Fruit fly (Drosophila melanogaster): ENCODE results near the gene CG31674.

CG31674 gene

dm6 chr2L:20797515-20797847, 33.6 kb upstream of the CG31674 start, which contains the start of gene CG9328 (continued):
- TF ChIP-seq HmgD (GFP tag; optimal IDR thresholded peaks at IDR 0.05): no peak
- no peak for TF ChIP-seq CG10147 (GFP tag; optimal IDR thresholded peaks at IDR 0.05)
- TF ChIP-seq insv (GFP tag; optimal IDR thresholded peaks at IDR 0.05): peak in 1 of 2 experiments; percentile 43
- no peak for TF ChIP-seq Bdp1 (GFP tag; optimal IDR thresholded peaks at IDR 0.05)
- TF ChIP-seq toy (GFP tag; IDR thresholded peaks at IDR 0.05): no peak
- TF ChIP-seq lbe (GFP tag; optimal IDR thresholded peaks at IDR 0.05): peak; percentile 59
- no peak for TF ChIP-seq CG14965 (GFP tag; optimal IDR thresholded peaks at IDR 0.05; ENCODE audit: borderline replicate concordance)
- peak; percentile 64 for TF ChIP-seq tna (GFP tag; IDR thresholded peaks at IDR 0.05; ENCODE audit: partially characterized antibody)
- no peak for TF ChIP-seq CG11085 (GFP tag; IDR thresholded peaks at IDR 0.05)
- TF ChIP-seq Mes4 (GFP tag; optimal IDR thresholded peaks at IDR 0.05): no peak
- TF ChIP-seq so (GFP tag; IDR thresholded peaks at IDR 0.05): peak; percentile 53; the same call in 1 of the 3 replicates
- peak; percentile 65 for TF ChIP-seq CG15514 (GFP tag; optimal IDR thresholded peaks at IDR 0.05)
- peak; percentile 62 for TF ChIP-seq gsb-n (tag; optimal IDR thresholded peaks at IDR 0.05)
- no peak for TF ChIP-seq tx (GFP tag; optimal IDR thresholded peaks at IDR 0.05)
- TF ChIP-seq yki (optimal IDR thresholded peaks at IDR 0.05): no peak
- TF ChIP-seq Hmr (GFP tag; optimal IDR thresholded peaks at IDR 0.05): peak; percentile 66
- TF ChIP-seq ro (GFP tag; IDR thresholded peaks at IDR 0.05): no peak
- no peak for TF ChIP-seq salm (tag; optimal IDR thresholded peaks at IDR 0.05)
- peak; percentile 55 for TF ChIP-seq sd (tag; optimal IDR thresholded peaks at IDR 0.05)
- no peak for TF ChIP-seq sisA (GFP tag; IDR thresholded peaks at IDR 0.05)
- no peak for TF ChIP-seq CG6175 (GFP tag; IDR thresholded peaks at IDR 0.05)
- TF ChIP-seq CG30020 (tag; optimal IDR thresholded peaks at IDR 0.05): peak; percentile 0
- TF ChIP-seq CG4617 (GFP tag; optimal IDR thresholded peaks at IDR 0.05; ENCODE audit: borderline replicate concordance): no peak
- TF ChIP-seq CG11093 (GFP tag; IDR thresholded peaks at IDR 0.05): no peak
- TF ChIP-seq CG6765 (GFP tag; optimal IDR thresholded peaks at IDR 0.05): no peak
- no peak for TF ChIP-seq vnd (GFP tag; IDR thresholded peaks at IDR 0.05; ENCODE audit: partially characterized antibody)
- no peak for TF ChIP-seq CG9609 (GFP tag; optimal IDR thresholded peaks at IDR 0.05)
- TF ChIP-seq ems (GFP tag; optimal IDR thresholded peaks at IDR 0.05): no peak
- peak; percentile 12 for TF ChIP-seq Sry-β (GFP tag; optimal IDR thresholded peaks at IDR 0.05)
- TF ChIP-seq ab (GFP tag; optimal IDR thresholded peaks at IDR 0.05): no peak
- peak; percentile 18 for TF ChIP-seq HLH54F (GFP tag; optimal IDR thresholded peaks at IDR 0.05)
- TF ChIP-seq Dad (GFP tag; optimal IDR thresholded peaks at IDR 0.05): no peak
- TF ChIP-seq Hr3 (GFP tag; optimal IDR thresholded peaks at IDR 0.05): peak; percentile 17
- peak; percentile 72 for TF ChIP-seq oc (tag; optimal IDR thresholded peaks at IDR 0.05)
- TF ChIP-seq Lim3 (GFP tag; IDR thresholded peaks at IDR 0.05): no peak
- TF ChIP-seq gfzf (GFP tag; optimal IDR thresholded peaks at IDR 0.05): peak; percentile 64
- no peak for TF ChIP-seq H15 (GFP tag; IDR thresholded peaks at IDR 0.05)
- TF ChIP-seq fu2 (GFP tag; optimal IDR thresholded peaks at IDR 0.05): no peak
- TF ChIP-seq dimm (GFP tag; IDR thresholded peaks at IDR 0.05): no peak
- no peak for TF ChIP-seq fd102C (GFP tag; optimal IDR thresholded peaks at IDR 0.05)
- TF ChIP-seq CrebB (tag; optimal IDR thresholded peaks at IDR 0.05): peak; percentile 46
- no peak for TF ChIP-seq br (optimal IDR thresholded peaks at IDR 0.05)
- peak; percentile 39; the same call in 1 of the 2 replicates for TF ChIP-seq slbo (GFP tag; IDR thresholded peaks at IDR 0.05)
- no peak for TF ChIP-seq NC2β (GFP tag; optimal IDR thresholded peaks at IDR 0.05)
- peak; percentile 78 for TF ChIP-seq bbx (GFP tag; IDR thresholded peaks at IDR 0.05; ENCODE audit: partially characterized antibody)
- peak; percentile 35 for TF ChIP-seq CG4854 (GFP tag; optimal IDR thresholded peaks at IDR 0.05)
- TF ChIP-seq fru (optimal IDR thresholded peaks at IDR 0.05): no peak
- TF ChIP-seq rib (GFP tag; IDR thresholded peaks at IDR 0.05): peak; percentile 62; the same call in 1 of the 2 replicates
- peak; percentile 36 for TF ChIP-seq Xbp1 (GFP tag; optimal IDR thresholded peaks at IDR 0.05)
- peak; percentile 29; the same call in 1 of the 3 replicates for TF ChIP-seq CG11456 (GFP tag; IDR thresholded peaks at IDR 0.05)
- no peak for TF ChIP-seq YL-1 (GFP tag; optimal IDR thresholded peaks at IDR 0.05)
- TF ChIP-seq CG13123 (GFP tag; optimal IDR thresholded peaks at IDR 0.05): no peak
- peak; percentile 7 for TF ChIP-seq CG8944 (GFP tag; optimal IDR thresholded peaks at IDR 0.05)

Data from whole organism, embryonic.